Worm (Caenorhabditis elegans) whole organism, mixed stage, embryonic: ENCODE data around the gene idh-2.

Experiments used
- blmp-1 ChIP-seq: fragments of 150-350 bp; optimal IDR thresholded peaks from 2 replicates; lab custom pipeline; 2014; ENCODE audit warnings: missing biosample characterization, missing genetic modification characterization
- elt-3 ChIP-seq: fragments of 150-350 bp; optimal IDR thresholded peaks from 2 replicates; lab custom pipeline; 2014; ENCODE audit warnings: missing biosample characterization, missing genetic modification characterization
- ham-2 ChIP-seq: fragments of 200-800 bp; sonication (Bioruptor generic); optimal IDR thresholded peaks from 2 replicates; lab custom pipeline; 2018; ENCODE audit warnings: mild to moderate bottlenecking, missing genetic modification characterization, missing compliant biosample characterization
- hlh-1 ChIP-seq: fragments of 150-350 bp; optimal IDR thresholded peaks from 2 replicates; lab custom pipeline; 2014; ENCODE audit warnings: missing biosample characterization, missing genetic modification reagents, missing genetic modification characterization
- lin-32 ChIP-seq: fragments of 200-800 bp; sonication (Bioruptor generic); optimal IDR thresholded peaks from 2 replicates; lab custom pipeline; 2018; ENCODE audit warnings: mild to moderate bottlenecking, missing genetic modification characterization, missing compliant biosample characterization
- nhr-237 ChIP-seq: fragments of 150-350 bp; optimal IDR thresholded peaks from 2 replicates; lab custom pipeline; 2014; ENCODE audit warnings: missing biosample characterization, missing genetic modification characterization
- nhr-28 ChIP-seq: fragments of 150-350 bp; optimal IDR thresholded peaks from 2 replicates; lab custom pipeline; 2014; ENCODE audit warnings: missing biosample characterization, missing genetic modification characterization
- pha-4 ChIP-seq: fragments of 150-350 bp; optimal IDR thresholded peaks from 2 replicates; lab custom pipeline; 2018; ENCODE audit warnings: missing biosample characterization, missing genetic modification reagents, missing genetic modification characterization
- snpc-4 ChIP-seq: fragments of 150-350 bp; optimal IDR thresholded peaks from 2 replicates; lab custom pipeline; 2014; ENCODE audit warnings: missing biosample characterization, missing genetic modification characterization
- tbx-8 ChIP-seq: fragments of 200-800 bp; sonication (Bioruptor generic); optimal IDR thresholded peaks from 2 replicates; lab custom pipeline; 2018; ENCODE audit warnings: mild to moderate bottlenecking, missing genetic modification characterization, moderate library complexity, missing compliant biosample characterization
- unc-120 ChIP-seq: sonication (generic microtip); optimal IDR thresholded peaks from 2 replicates; lab custom pipeline; 2017; ENCODE audit warnings: missing genetic modification characterization, missing compliant biosample characterization; ENCODE audit not compliant: poor library complexity, severe bottlenecking
- ztf-11 ChIP-seq: fragments of 150-350 bp; optimal IDR thresholded peaks from 2 replicates; lab custom pipeline; 2014; ENCODE audit warnings: missing biosample characterization, missing genetic modification characterization

idh-2 gene

ce11 chrX:11266711-11267110 lies 50.9 kb downstream of the idh-2 start, which contains the start of gene C03A3.9:
Gene C03A3.9 (plus strand): TSS chrX:11267011.
- TF ChIP-seq hlh-1 (no peak), unc-120 (tag; lab: Kevin White, UChicago) (no peak), tbx-8 (GFP tag; lab: Kevin White, UChicago) (no peak), elt-3 (no peak), lin-32 (GFP tag; lab: Kevin White, UChicago) (no peak), nhr-237 (tag; lab: Kevin White, UChicago) (no peak), nhr-28 (tag; lab: Kevin White, UChicago) (no peak), snpc-4 (tag; lab: Kevin White, UChicago) (no peak), ham-2 (GFP tag; lab: Kevin White, UChicago) (no peak), ztf-11 (tag; lab: Kevin White, UChicago) (no peak), pha-4 (tag; lab: Kevin White, UChicago) (no peak), blmp-1 (tag; lab: Kevin White, UChicago) (no peak)
